Worm (Caenorhabditis elegans) whole organism, L2 larva: ENCODE data around the gene C08F8.6.

Source experiments
- C34F6.9 ChIP-seq: fragments of 150-350 bp; optimal IDR thresholded peaks from 2 replicates; lab custom pipeline; 2014; ENCODE audit warnings: missing biosample characterization, missing genetic modification characterization
- F13H6.1 ChIP-seq: sonication (generic microtip); optimal IDR thresholded peaks from 2 replicates; lab custom pipeline; 2016; ENCODE audit warnings: missing genetic modification characterization, missing compliant biosample characterization
- R02D3.7 ChIP-seq: fragments of 150-350 bp; optimal IDR thresholded peaks from 2 replicates; lab custom pipeline; 2014; ENCODE audit warnings: missing biosample characterization, missing genetic modification characterization
- alr-1 ChIP-seq: fragments of 150-350 bp; optimal IDR thresholded peaks from 2 replicates; lab custom pipeline; 2014; ENCODE audit warnings: missing biosample characterization, missing genetic modification characterization
- aly-2 ChIP-seq: fragments of 150-350 bp; optimal IDR thresholded peaks from 2 replicates; lab custom pipeline; 2014; ENCODE audit warnings: missing biosample characterization, missing genetic modification characterization
- blmp-1 ChIP-seq: sonication (generic microtip); optimal IDR thresholded peaks from 2 replicates; lab custom pipeline; 2017; ENCODE audit warnings: missing genetic modification characterization, mild to moderate bottlenecking, missing compliant biosample characterization, antibody characterized with exemption, moderate library complexity; ENCODE audit not compliant: insufficient read depth
- ceh-16 ChIP-seq: fragments of 150-350 bp; optimal IDR thresholded peaks from 2 replicates; lab custom pipeline; 2014; ENCODE audit warnings: missing biosample characterization, missing genetic modification characterization
- ceh-82 ChIP-seq: fragments of 150-350 bp; optimal IDR thresholded peaks from 2 replicates; lab custom pipeline; 2014; ENCODE audit warnings: missing biosample characterization, missing genetic modification characterization
- dmd-4 ChIP-seq: sonication (generic microtip); optimal IDR thresholded peaks from 2 replicates; lab custom pipeline; 2017; ENCODE audit warnings: missing biosample characterization, missing genetic modification characterization
- elt-3 ChIP-seq: sonication (generic microtip); optimal IDR thresholded peaks from 2 replicates; lab custom pipeline; 2017; ENCODE audit warnings: missing biosample characterization, missing genetic modification characterization
- gmeb-1 ChIP-seq: fragments of 150-350 bp; optimal IDR thresholded peaks from 2 replicates; lab custom pipeline; 2014; ENCODE audit warnings: missing biosample characterization, missing genetic modification characterization
- lin-13 ChIP-seq: fragments of 150-350 bp; optimal IDR thresholded peaks from 2 replicates; lab custom pipeline; 2014; ENCODE audit warnings: missing biosample characterization, missing genetic modification reagents, missing genetic modification characterization
- lin-39 ChIP-seq: fragments of 150-350 bp; optimal IDR thresholded peaks from 2 replicates; lab custom pipeline; 2014; ENCODE audit warnings: missing biosample characterization, missing genetic modification reagents, missing genetic modification characterization
- nhr-10 ChIP-seq: sonication (generic microtip); optimal IDR thresholded peaks from 2 replicates; lab custom pipeline; 2017; ENCODE audit warnings: missing biosample characterization, missing genetic modification characterization
- nhr-11 ChIP-seq: fragments of 150-350 bp; optimal IDR thresholded peaks from 2 replicates; lab custom pipeline; 2014; ENCODE audit warnings: missing biosample characterization, missing genetic modification characterization
- nhr-12 ChIP-seq: fragments of 150-350 bp; optimal IDR thresholded peaks from 2 replicates; lab custom pipeline; 2014; ENCODE audit warnings: missing biosample characterization, missing genetic modification characterization
- nhr-21 ChIP-seq: fragments of 150-350 bp; optimal IDR thresholded peaks from 2 replicates; lab custom pipeline; 2014; ENCODE audit warnings: missing biosample characterization, missing genetic modification characterization
- nhr-6 ChIP-seq: fragments of 150-350 bp; optimal IDR thresholded peaks from 2 replicates; lab custom pipeline; 2014; ENCODE audit warnings: missing biosample characterization, missing genetic modification characterization
- sma-3 ChIP-seq: sonication (generic microtip); optimal IDR thresholded peaks from 2 replicates; lab custom pipeline; 2016; ENCODE audit warnings: missing genetic modification reagents, missing genetic modification characterization, missing compliant biosample characterization
- unc-62 ChIP-seq: fragments of 150-350 bp; optimal IDR thresholded peaks from 2 replicates; lab custom pipeline; 2014; ENCODE audit warnings: missing biosample characterization, missing genetic modification reagents, missing genetic modification characterization
- zag-1 ChIP-seq: fragments of 150-350 bp; optimal IDR thresholded peaks from 2 replicates; lab custom pipeline; 2014; ENCODE audit warnings: missing biosample characterization, missing genetic modification characterization

Gene C08F8.6

ce11 chrIV:11118837-11119491 lies 45.8 kb downstream of the C08F8.6 start, which contains the start of the genes imp-2 and enpl-1 (continued):
- peak; percentile 88 for TF ChIP-seq lin-13 (GFP tag; lab: Kevin White, UChicago)
- peak; percentile 71 for TF ChIP-seq nhr-6 (tag; lab: Kevin White, UChicago)
- TF ChIP-seq nhr-10 = peak; percentile 43
- no peak for TF ChIP-seq lin-39
- no peak for TF ChIP-seq R02D3.7
- TF ChIP-seq nhr-12 (tag; lab: Kevin White, UChicago) = no peak
- peak; percentile 91 for TF ChIP-seq F13H6.1 (tag; lab: Kevin White, UChicago)
- TF ChIP-seq elt-3 (tag; lab: Kevin White, UChicago) = no peak
- TF ChIP-seq zag-1 (tag; lab: Kevin White, UChicago) = peak; percentile 98
- TF ChIP-seq blmp-1 (tag; lab: Kevin White, UChicago) = peak; percentile 10
- TF ChIP-seq nhr-11 (tag; lab: Kevin White, UChicago) = no peak
- peak; percentile 89 for TF ChIP-seq C34F6.9 (tag; lab: Kevin White, UChicago)
- peak; percentile 89 for TF ChIP-seq sma-3 (GFP tag; lab: Kevin White, UChicago)
- TF ChIP-seq alr-1 (tag; lab: Kevin White, UChicago) = no peak
- TF ChIP-seq ceh-16 (tag; lab: Kevin White, UChicago) = peak; percentile 31
- no peak for TF ChIP-seq ceh-82 (tag; lab: Kevin White, UChicago)
- no peak for TF ChIP-seq dmd-4 (tag; lab: Kevin White, UChicago)
- TF ChIP-seq gmeb-1 (tag; lab: Kevin White, UChicago) = peak; percentile 85
- TF ChIP-seq aly-2 (tag; lab: Kevin White, UChicago) = no peak
- peak; percentile 83 for TF ChIP-seq nhr-21
- TF ChIP-seq unc-62 (GFP tag; lab: Kevin White, UChicago) = no peak
